Fruit fly (Drosophila melanogaster) whole organism, embryonic: Measurements from ENCODE around the gene vari.

Experiments
- Abd-B ChIP-seq: fragments of 200-800 bp; sonication (Bioruptor generic); optimal IDR thresholded peaks from 2 replicates; lab custom pipeline; 2018; ENCODE audit warnings: missing biosample characterization, mild to moderate bottlenecking, missing genetic modification characterization, moderate library complexity
- B-H2 ChIP-seq: fragments of 200-800 bp; sonication (Bioruptor generic); optimal IDR thresholded peaks from 2 replicates; lab custom pipeline; 2018; ENCODE audit warnings: missing biosample characterization, mild to moderate bottlenecking, missing genetic modification characterization
- Bteb2 ChIP-seq: fragments of 200-800 bp; sonication (Bioruptor generic); optimal IDR thresholded peaks from 2 replicates; lab custom pipeline; 2016; ENCODE audit warnings: missing biosample characterization, missing genetic modification characterization
- CG10274 ChIP-seq: fragments of 200-800 bp; sonication (Bioruptor generic); optimal IDR thresholded peaks from 3 replicates; lab custom pipeline; 2017; ENCODE audit warnings: missing biosample characterization, mild to moderate bottlenecking, missing genetic modification characterization
- CG11398 ChIP-seq: fragments of 200-800 bp; sonication (Bioruptor generic); optimal IDR thresholded peaks from 2 replicates; lab custom pipeline; 2016; ENCODE audit warnings: missing biosample characterization, missing genetic modification characterization
- CG11456 ChIP-seq: fragments of 200-800 bp; sonication (Bioruptor generic); IDR thresholded peaks from 3 replicates; pipeline ENCODE4 v1.3.6; 2022; ENCODE audit warnings: missing biosample characterization, missing genetic modification characterization
- CG12236 ChIP-seq: fragments of 200-800 bp; sonication (Bioruptor generic); optimal IDR thresholded peaks from 2 replicates; lab custom pipeline; 2016; ENCODE audit warnings: missing biosample characterization, missing genetic modification characterization
- CG13424 ChIP-seq: fragments of 200-800 bp; sonication (Bioruptor generic); optimal IDR thresholded peaks from 2 replicates; lab custom pipeline; 2019; ENCODE audit warnings: missing biosample characterization, mild to moderate bottlenecking, missing genetic modification characterization, moderate library complexity
- CG13624 ChIP-seq: fragments of 200-800 bp; sonication (Bioruptor generic); optimal IDR thresholded peaks from 2 replicates; lab custom pipeline; 2016; ENCODE audit warnings: missing biosample characterization, missing genetic modification characterization
- CG13894 ChIP-seq: fragments of 200-800 bp; sonication (Bioruptor generic); optimal IDR thresholded peaks from 3 replicates; lab custom pipeline; 2018; ENCODE audit warnings: missing biosample characterization, mild to moderate bottlenecking, missing genetic modification characterization, moderate library complexity
- CG14441 ChIP-seq: fragments of 200-800 bp; sonication (Bioruptor generic); IDR thresholded peaks from 2 replicates; pipeline ENCODE4 v1.3.6; 2022; ENCODE audit warnings: missing biosample characterization, missing genetic modification characterization
- CG15269 ChIP-seq: fragments of 200-800 bp; sonication (Bioruptor generic); optimal IDR thresholded peaks from 2 replicates; lab custom pipeline; 2018; ENCODE audit warnings: missing biosample characterization, mild to moderate bottlenecking, missing genetic modification characterization, moderate library complexity
- CG17361 ChIP-seq: fragments of 200-800 bp; sonication (Bioruptor generic); IDR thresholded peaks from 3 replicates; pipeline ENCODE4 v1.3.6; 2022; ENCODE audit warnings: missing biosample characterization, missing genetic modification characterization
- CG17568 ChIP-seq: fragments of 200-800 bp; sonication (Bioruptor generic); optimal IDR thresholded peaks from 2 replicates; lab custom pipeline; 2018; ENCODE audit warnings: missing biosample characterization, mild to moderate bottlenecking, missing genetic modification characterization, moderate library complexity
- CG32532 ChIP-seq: fragments of 200-800 bp; sonication (Bioruptor generic); IDR thresholded peaks from 2 replicates; pipeline ENCODE4 v1.3.6; 2022; ENCODE audit warnings: missing biosample characterization, missing genetic modification characterization
- CG4360 ChIP-seq: fragments of 200-800 bp; sonication (Bioruptor generic); IDR thresholded peaks from 2 replicates; pipeline ENCODE4 v1.3.6; 2022; ENCODE audit warnings: missing biosample characterization, missing genetic modification characterization
- CG8089 ChIP-seq: fragments of 200-800 bp; sonication (Bioruptor generic); optimal IDR thresholded peaks from 3 replicates; lab custom pipeline; 2016; ENCODE audit warnings: missing biosample characterization, missing genetic modification characterization
- CG8290 ChIP-seq, 3 experiments: fragments of 200-800 bp; sonication (Bioruptor generic); optimal IDR thresholded peaks; 2 replicates each; lab custom pipeline; 2016 to 2019; ENCODE audit warnings: missing biosample characterization in 3 of 3, missing genetic modification characterization in 3 of 3, mild to moderate bottlenecking in 2 of 3, moderate library complexity in 1 of 3
- CoRest ChIP-seq: fragments of 200-800 bp; sonication (Bioruptor generic); optimal IDR thresholded peaks from 3 replicates; lab custom pipeline; 2018; ENCODE audit warnings: missing biosample characterization, mild to moderate bottlenecking, missing genetic modification characterization, moderate library complexity
- Deaf1 ChIP-seq: fragments of 200-800 bp; optimal IDR thresholded peaks from 3 replicates; lab custom pipeline; 2019; ENCODE audit warnings: missing biosample characterization, mild to moderate bottlenecking, missing genetic modification characterization, moderate library complexity
- E2f2 ChIP-seq: fragments of 200-800 bp; sonication (Bioruptor generic); IDR thresholded peaks from 2 replicates; pipeline ENCODE4 v1.3.6; 2022; ENCODE audit warnings: missing biosample characterization, missing genetic modification characterization
- Gsc ChIP-seq: fragments of 200-800 bp; sonication (Bioruptor generic); IDR thresholded peaks from 2 replicates; pipeline ENCODE4 v1.3.6; 2022; ENCODE audit warnings: missing biosample characterization, missing genetic modification characterization
- Hey ChIP-seq: fragments of 200-800 bp; sonication (Bioruptor generic); optimal IDR thresholded peaks from 3 replicates; lab custom pipeline; 2018; ENCODE audit warnings: missing biosample characterization, mild to moderate bottlenecking, missing genetic modification characterization
- MBD-R2 ChIP-seq: fragments of 200-800 bp; sonication (Bioruptor generic); IDR thresholded peaks from 2 replicates; pipeline ENCODE4 v1.3.6; 2022; ENCODE audit warnings: missing biosample characterization, missing genetic modification characterization
- Mad ChIP-seq: fragments of 200-800 bp; sonication (Bioruptor generic); optimal IDR thresholded peaks from 2 replicates; lab custom pipeline; 2016; ENCODE audit warnings: missing biosample characterization, missing genetic modification characterization
- Med ChIP-seq: fragments of 200-800 bp; sonication (Bioruptor generic); peaks from one replicate; lab custom pipeline; 2016; ENCODE audit warnings: missing biosample characterization, missing genetic modification characterization, mild to moderate bottlenecking, inconsistent platforms, moderate library complexity
- Rfx ChIP-seq: fragments of 200-800 bp; sonication (Bioruptor generic); IDR thresholded peaks from 2 replicates; pipeline ENCODE4 v1.3.6; 2022; ENCODE audit warnings: missing biosample characterization, missing genetic modification characterization
- Ssrp ChIP-seq: fragments of 200-800 bp; sonication (Bioruptor generic); optimal IDR thresholded peaks from 2 replicates; lab custom pipeline; 2018; ENCODE audit warnings: missing biosample characterization, mild to moderate bottlenecking, missing genetic modification characterization, moderate library complexity
- TFAM ChIP-seq: fragments of 200-800 bp; sonication (Bioruptor generic); optimal IDR thresholded peaks from 2 replicates; lab custom pipeline; 2017; ENCODE audit warnings: missing biosample characterization, missing genetic modification characterization, inconsistent platforms
- Trl ChIP-seq, 3 experiments: fragments of >200 bp in 2 of 3; fragments of 200-800 bp in 1 of 3; sonication (Bioruptor generic) in 1 of 3; optimal IDR thresholded peaks; 2 replicates in 1 of 3; 3 replicates in 2 of 3; lab custom pipeline; 2016 to 2017; ENCODE audit warnings: missing biosample characterization in 1 of 3, missing genetic modification characterization in 1 of 3
- YL-1 ChIP-seq: fragments of 200-800 bp; sonication (Bioruptor generic); optimal IDR thresholded peaks from 3 replicates; lab custom pipeline; 2017; ENCODE audit warnings: missing biosample characterization, mild to moderate bottlenecking, missing genetic modification characterization
- az2 ChIP-seq: fragments of 200-800 bp; sonication (Bioruptor generic); optimal IDR thresholded peaks from 3 replicates; lab custom pipeline; 2016; ENCODE audit warnings: missing biosample characterization, missing genetic modification characterization
- btn ChIP-seq: fragments of 200-800 bp; sonication (Bioruptor generic); optimal IDR thresholded peaks from 2 replicates; lab custom pipeline; 2016; ENCODE audit warnings: missing biosample characterization, missing genetic modification characterization
- chif ChIP-seq, 2 experiments: fragments of 200-800 bp; sonication (Bioruptor generic); optimal IDR thresholded peaks; 3 replicates each; lab custom pipeline; 2016; ENCODE audit warnings: missing biosample characterization in 2 of 2, missing genetic modification characterization in 2 of 2
- chinmo ChIP-seq: fragments of 200-800 bp; sonication (Bioruptor generic); IDR thresholded peaks from 4 replicates; pipeline ENCODE4 v1.3.6; 2022; ENCODE audit warnings: missing biosample characterization, missing genetic modification characterization; ENCODE audit not compliant: partially characterized antibody
- da ChIP-seq: fragments of 200-800 bp; sonication (Bioruptor generic); optimal IDR thresholded peaks from 2 replicates; lab custom pipeline; 2016; ENCODE audit warnings: missing biosample characterization, missing genetic modification characterization
- dysf ChIP-seq: fragments of 200-800 bp; sonication (Bioruptor generic); IDR thresholded peaks from 3 replicates; pipeline ENCODE4 v1.3.6; 2022; ENCODE audit warnings: missing biosample characterization, missing genetic modification characterization
- emc ChIP-seq: fragments of 200-800 bp; sonication (Bioruptor generic); optimal IDR thresholded peaks from 2 replicates; lab custom pipeline; 2016; ENCODE audit warnings: missing biosample characterization, missing genetic modification characterization
- eve ChIP-seq, 2 experiments: fragments of >200 bp; optimal IDR thresholded peaks; 2 replicates each; lab custom pipeline; 2017; ENCODE audit warnings: missing biosample characterization in 2 of 2, missing genetic modification characterization in 2 of 2
- exex ChIP-seq: fragments of 200-800 bp; sonication (Bioruptor generic); optimal IDR thresholded peaks from 4 replicates; lab custom pipeline; 2018; ENCODE audit warnings: missing biosample characterization, mild to moderate bottlenecking, missing genetic modification characterization, moderate library complexity
- gcm2 ChIP-seq: fragments of 200-800 bp; sonication (Bioruptor generic); optimal IDR thresholded peaks from 2 replicates; lab custom pipeline; 2016; ENCODE audit warnings: missing biosample characterization, missing genetic modification characterization
- grau ChIP-seq: fragments of 200-800 bp; optimal IDR thresholded peaks from 3 replicates; lab custom pipeline; 2019; ENCODE audit warnings: missing biosample characterization, mild to moderate bottlenecking, missing genetic modification characterization, moderate library complexity
- hth ChIP-seq: fragments of >200 bp; optimal IDR thresholded peaks from 2 replicates; lab custom pipeline; 2017; ENCODE audit warnings: inconsistent platforms
- klu ChIP-seq: fragments of 200-800 bp; sonication (Bioruptor generic); IDR thresholded peaks from 2 replicates; pipeline ENCODE4 v1.3.6; 2022; ENCODE audit warnings: missing biosample characterization, missing genetic modification characterization
- kni ChIP-seq: fragments of 200-800 bp; sonication (Bioruptor generic); optimal IDR thresholded peaks from 3 replicates; lab custom pipeline; 2017; ENCODE audit warnings: mild to moderate bottlenecking, missing biosample characterization, missing genetic modification reagents, missing genetic modification characterization
- oc ChIP-seq: fragments of 200-800 bp; sonication (Bioruptor generic); optimal IDR thresholded peaks from 2 replicates; lab custom pipeline; 2018; ENCODE audit warnings: missing biosample characterization, mild to moderate bottlenecking, missing genetic modification characterization, moderate library complexity
- rib ChIP-seq: fragments of 200-800 bp; sonication (Bioruptor generic); IDR thresholded peaks from 2 replicates; pipeline ENCODE4 v1.3.6; 2022; ENCODE audit warnings: missing biosample characterization, missing genetic modification characterization
- sd ChIP-seq: fragments of 200-800 bp; sonication (Bioruptor generic); optimal IDR thresholded peaks from 3 replicates; lab custom pipeline; 2018; ENCODE audit warnings: missing biosample characterization, mild to moderate bottlenecking, missing genetic modification characterization, moderate library complexity
- sug ChIP-seq: fragments of 200-800 bp; optimal IDR thresholded peaks from 2 replicates; lab custom pipeline; 2019; ENCODE audit warnings: missing biosample characterization, mild to moderate bottlenecking, missing genetic modification characterization, moderate library complexity
- tio ChIP-seq: fragments of 200-800 bp; sonication (Bioruptor generic); optimal IDR thresholded peaks from 2 replicates; lab custom pipeline; 2017; ENCODE audit warnings: missing biosample characterization, missing genetic modification characterization, inconsistent platforms

The vari gene

DNA sequence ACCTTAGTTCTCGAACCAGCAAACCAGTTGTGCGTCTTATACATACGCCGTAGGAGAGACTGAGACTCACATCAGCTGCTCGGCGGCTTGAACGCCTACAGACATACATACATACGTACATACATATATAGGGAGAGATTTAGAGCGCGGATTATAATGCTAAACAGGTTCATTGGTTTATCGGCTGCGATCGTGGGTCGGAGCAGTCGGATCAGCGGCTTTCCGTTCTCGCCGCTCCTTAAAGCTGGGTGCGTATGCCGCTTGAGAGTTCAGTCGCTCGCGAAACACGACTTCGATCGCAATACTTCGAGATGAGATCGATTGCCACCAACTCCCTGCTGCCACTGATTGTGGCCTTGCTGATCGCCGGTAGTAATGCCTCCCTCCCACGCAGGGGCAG is 28.4 kb upstream of the vari start (continued):
- no peak for TF ChIP-seq CG8089
- no peak for TF ChIP-seq eve (GFP tag; optimal IDR thresholded peaks at IDR 0.05; lab: Kevin White, UChicago)
- TF ChIP-seq Deaf1 (tag; lab: Kevin White, UChicago): peak; percentile 64
- no peak for TF ChIP-seq CG10274 (GFP tag; lab: Kevin White, UChicago)
- peak in 1 of 2 experiments; percentile 7 for TF ChIP-seq Trl (optimal IDR thresholded peaks at IDR 0.05; lab: Kevin White, UChicago)
- no peak for TF ChIP-seq Trl (GFP tag; optimal IDR thresholded peaks at IDR 0.05; lab: Kevin White, UChicago)
- TF ChIP-seq Mad (GFP tag; lab: Kevin White, UChicago): no peak
- no peak for TF ChIP-seq CG11456
- TF ChIP-seq Hey (tag; lab: Kevin White, UChicago): no peak
- no peak for TF ChIP-seq CoRest
- no peak for TF ChIP-seq klu (GFP tag; lab: Robert Waterston, UW)
- TF ChIP-seq kni (GFP tag; lab: Kevin White, UChicago): peak; percentile 75
- no peak for TF ChIP-seq CG15269
- TF ChIP-seq emc (GFP tag; lab: Kevin White, UChicago): no peak
- TF ChIP-seq B-H2 (GFP tag; lab: Kevin White, UChicago): no peak
- peak; percentile 71 for TF ChIP-seq oc (tag; lab: Kevin White, UChicago)
- no peak for TF ChIP-seq tio (GFP tag; lab: Kevin White, UChicago)
- TF ChIP-seq Bteb2 (GFP tag; lab: Kevin White, UChicago): no peak
- no peak for TF ChIP-seq YL-1 (GFP tag; lab: Kevin White, UChicago)
- no peak for TF ChIP-seq CG12236 (GFP tag; lab: Kevin White, UChicago)
- no peak for TF ChIP-seq CG13424 (tag; lab: Kevin White, UChicago)
- 0 out of 2 replicates have a peak, but pooled peaks have one; percentile 23 for TF ChIP-seq CG32532 (GFP tag; lab: Robert Waterston, UW)
- TF ChIP-seq Gsc: no peak
- TF ChIP-seq Rfx (GFP tag; lab: Robert Waterston, UW): no peak
- TF ChIP-seq gcm2 (GFP tag; lab: Kevin White, UChicago): no peak
- TF ChIP-seq rib (GFP tag; lab: Robert Waterston, UW): 0 out of 2 replicates have a peak, but pooled peaks have one; percentile 19
- no peak for TF ChIP-seq E2f2 (GFP tag; lab: Robert Waterston, UW)
- TF ChIP-seq az2: no peak
- no peak for TF ChIP-seq chif (GFP tag; optimal IDR thresholded peaks at IDR 0.05; lab: Kevin White, UChicago)
- TF ChIP-seq CG8290 (GFP tag; optimal IDR thresholded peaks at IDR 0.05; lab: Kevin White, UChicago): no peak
- TF ChIP-seq CG8290 (tag; optimal IDR thresholded peaks at IDR 0.05; lab: Kevin White, UChicago): peak in 1 of 2 experiments; percentile 15
- TF ChIP-seq CG11398 (GFP tag; lab: Kevin White, UChicago): no peak
- TF ChIP-seq CG13624 (GFP tag; lab: Kevin White, UChicago): no peak
- no peak for TF ChIP-seq TFAM (GFP tag; lab: Kevin White, UChicago)
- no peak for TF ChIP-seq da (GFP tag; lab: Kevin White, UChicago)

dm6 chr2L:20824136-20824789 is 27.4 kb upstream of the vari start:
- peak; percentile 7 for TF ChIP-seq grau (tag; lab: Kevin White, UChicago)
- peak; percentile 7 for TF ChIP-seq CG17568 (GFP tag; lab: Kevin White, UChicago)
- peak; percentile 44 for TF ChIP-seq sd (tag; lab: Kevin White, UChicago)
- TF ChIP-seq CG17361 (GFP tag; lab: Robert Waterston, UW): no peak
- no peak for TF ChIP-seq dysf (GFP tag; lab: Robert Waterston, UW)
- TF ChIP-seq hth (lab: Kevin White, UChicago): no peak
- peak; percentile 23 for TF ChIP-seq exex (tag; lab: Kevin White, UChicago)
- TF ChIP-seq CG8290 (GFP tag; optimal IDR thresholded peaks at IDR 0.05; lab: Kevin White, UChicago): no peak
- peak in 1 of 2 experiments; percentile 15 for TF ChIP-seq CG8290 (tag; optimal IDR thresholded peaks at IDR 0.05; lab: Kevin White, UChicago)
- peak; percentile 7 for TF ChIP-seq sug (tag; lab: Kevin White, UChicago)
- no peak for TF ChIP-seq CG4360 (GFP tag; lab: Robert Waterston, UW)
- peak; percentile 23 for TF ChIP-seq CG13894 (tag; lab: Kevin White, UChicago)
- 0 out of 2 replicates have a peak, but pooled peaks have one; percentile 24 for TF ChIP-seq rib (GFP tag; lab: Robert Waterston, UW)
- TF ChIP-seq Ssrp (tag; lab: Kevin White, UChicago): no peak
- no peak for TF ChIP-seq btn (GFP tag; lab: Kevin White, UChicago)
- peak; percentile 60 for TF ChIP-seq Med (GFP tag; lab: Kevin White, UChicago)
- 0 out of 4 replicates have a peak, but pooled peaks have one; percentile 6 for TF ChIP-seq chinmo (GFP tag; lab: Robert Waterston, UW)
- no peak for TF ChIP-seq Abd-B (GFP tag; lab: Kevin White, UChicago)
- no peak for TF ChIP-seq MBD-R2
- no peak for TF ChIP-seq CG14441 (GFP tag; lab: Robert Waterston, UW)
